Worm (Caenorhabditis elegans) whole organism, L3 larva: ENCODE data around the gene C53C11.2.

ENCODE experiments used
- ceh-16 ChIP-seq: sonication (generic microtip); optimal IDR thresholded peaks from 2 replicates; lab custom pipeline; 2017; ENCODE audit warnings: missing biosample characterization, missing genetic modification characterization
- ceh-28 ChIP-seq: fragments of 150-350 bp; optimal IDR thresholded peaks from 2 replicates; lab custom pipeline; 2014; ENCODE audit warnings: missing biosample characterization, missing genetic modification reagents, missing genetic modification characterization
- egl-27 ChIP-seq: sonication (generic microtip); optimal IDR thresholded peaks from 4 replicates; lab custom pipeline; 2017; ENCODE audit warnings: missing biosample characterization, missing genetic modification reagents, missing genetic modification characterization
- elt-3 ChIP-seq, 3 experiments: fragments of 150-350 bp in 1 of 3; sonication (generic microtip) in 2 of 3; optimal IDR thresholded peaks; 2 replicates in 2 of 3; 4 replicates in 1 of 3; lab custom pipeline; 2014 to 2017; ENCODE audit warnings: missing biosample characterization in 3 of 3, missing genetic modification characterization in 3 of 3
- lin-15B ChIP-seq: fragments of 150-350 bp; optimal IDR thresholded peaks from 2 replicates; lab custom pipeline; 2014; ENCODE audit warnings: missing biosample characterization, missing genetic modification characterization
- mdl-1 ChIP-seq: fragments of 150-350 bp; optimal IDR thresholded peaks from 2 replicates; lab custom pipeline; 2014; ENCODE audit warnings: missing biosample characterization, missing genetic modification characterization
- nhr-237 ChIP-seq: fragments of 150-350 bp; optimal IDR thresholded peaks from 2 replicates; lab custom pipeline; 2014; ENCODE audit warnings: missing biosample characterization, missing genetic modification characterization
- nhr-43 ChIP-seq: sonication (generic microtip); optimal IDR thresholded peaks from 2 replicates; lab custom pipeline; 2016; ENCODE audit warnings: mild to moderate bottlenecking, missing genetic modification characterization, missing compliant biosample characterization; ENCODE audit not compliant: poor library complexity, severe bottlenecking
- zag-1 ChIP-seq: fragments of 150-350 bp; optimal IDR thresholded peaks from 2 replicates; lab custom pipeline; 2014; ENCODE audit warnings: missing biosample characterization, missing genetic modification characterization
- ztf-11 ChIP-seq: fragments of 150-350 bp; optimal IDR thresholded peaks from 2 replicates; lab custom pipeline; 2014; ENCODE audit warnings: missing biosample characterization, missing genetic modification characterization

DNA sequence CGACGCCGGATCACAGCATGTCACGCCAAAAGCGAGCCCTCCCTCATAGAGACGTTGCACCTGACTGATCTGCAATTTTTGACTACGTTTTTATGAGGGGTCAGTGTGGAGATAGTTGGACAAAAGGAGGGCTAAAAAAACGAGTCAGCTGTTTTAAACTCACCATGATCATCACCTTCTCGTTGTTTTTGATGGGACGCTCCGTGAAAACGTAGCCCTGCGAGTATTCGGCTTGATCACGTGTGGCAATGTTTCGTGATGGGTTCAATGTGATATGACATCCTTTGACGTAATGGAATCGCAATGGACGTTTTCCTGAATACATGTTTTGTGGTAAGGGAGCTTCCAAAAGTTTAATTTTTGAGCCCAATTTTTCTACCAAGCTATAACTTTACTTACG, 48.7 kb downstream of the C53C11.2 start:
- TF ChIP-seq ztf-11 (tag; lab: Kevin White, UChicago) (no peak), nhr-43 (tag; lab: Kevin White, UChicago) (no peak), zag-1 (tag; lab: Kevin White, UChicago) (no peak), egl-27 (no peak), mdl-1 (tag; lab: Kevin White, UChicago) (no peak), elt-3 (tag; optimal IDR thresholded peaks at IDR 0.05; lab: Kevin White, UChicago) (no peak), nhr-237 (no peak), ceh-28 (no peak), lin-15B (tag; lab: Kevin White, UChicago) (no peak), ceh-16 (no peak)
